Worm (Caenorhabditis elegans) whole organism, L3 larva: ENCODE data around the gene T14G8.3.

Source experiments
- aly-2 ChIP-seq: fragments of 150-350 bp; optimal IDR thresholded peaks from 2 replicates; lab custom pipeline; 2014; ENCODE audit warnings: missing biosample characterization, missing genetic modification characterization
- egl-27 ChIP-seq: sonication (generic microtip); optimal IDR thresholded peaks from 4 replicates; lab custom pipeline; 2017; ENCODE audit warnings: missing biosample characterization, missing genetic modification reagents, missing genetic modification characterization
- elt-1 ChIP-seq: fragments of 150-350 bp; optimal IDR thresholded peaks from 2 replicates; lab custom pipeline; 2014; ENCODE audit warnings: missing biosample characterization, missing genetic modification characterization
- fkh-2 ChIP-seq: fragments of 150-350 bp; optimal IDR thresholded peaks from 2 replicates; lab custom pipeline; 2014; ENCODE audit warnings: missing biosample characterization, missing genetic modification reagents, missing genetic modification characterization
- lin-15B ChIP-seq: fragments of 150-350 bp; optimal IDR thresholded peaks from 2 replicates; lab custom pipeline; 2014; ENCODE audit warnings: missing biosample characterization, missing genetic modification characterization
- skn-1 ChIP-seq: fragments of 150-350 bp; optimal IDR thresholded peaks from 2 replicates; lab custom pipeline; 2014; ENCODE audit warnings: missing biosample characterization, missing genetic modification characterization

DNA sequence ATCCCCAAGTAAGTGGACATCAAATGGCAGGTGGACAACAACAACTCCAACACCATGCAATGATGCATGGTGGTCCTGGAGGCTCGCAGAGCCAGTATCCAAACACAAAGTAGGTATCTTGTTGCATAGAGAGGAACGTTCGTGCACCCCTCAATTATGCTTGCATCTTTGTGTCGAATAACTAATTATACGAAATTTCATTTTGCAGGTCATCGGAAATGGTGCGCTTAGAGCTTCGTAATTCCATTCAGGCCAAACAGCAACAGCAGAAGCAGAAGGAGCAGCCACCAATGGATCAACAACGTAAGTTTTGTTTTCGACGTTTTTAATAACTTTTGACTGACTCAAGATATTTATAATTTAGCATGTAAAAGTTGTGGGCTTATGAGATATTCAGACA lies 55.4 kb downstream of the T14G8.3 start:
- no peak for TF ChIP-seq skn-1
- TF ChIP-seq egl-27: no peak
- no peak for TF ChIP-seq elt-1 (tag; lab: Kevin White, UChicago)
- TF ChIP-seq fkh-2: no peak
- TF ChIP-seq aly-2: no peak
- no peak for TF ChIP-seq lin-15B (tag; lab: Kevin White, UChicago)
